Worm (Caenorhabditis elegans) whole organism, midembryonic: ENCODE data around the gene Y48A6B.8.

Experiments used
- T22C8.4 ChIP-seq: fragments of 200-800 bp; sonication (Bioruptor generic); IDR thresholded peaks from 2 replicates; pipeline ENCODE4 v1.3.6; 2022; ENCODE audit warnings: missing genetic modification characterization, missing compliant biosample characterization
- cog-1 ChIP-seq: sonication (generic microtip); optimal IDR thresholded peaks from 2 replicates; lab custom pipeline; 2016; ENCODE audit warnings: missing genetic modification characterization, missing compliant biosample characterization
- flt-1 ChIP-seq: fragments of 200-800 bp; sonication (Bioruptor generic); IDR thresholded peaks from 2 replicates; pipeline ENCODE4 v1.3.6; 2022; ENCODE audit warnings: missing genetic modification characterization, missing compliant biosample characterization
- klf-2 ChIP-seq: fragments of 200-800 bp; sonication (Bioruptor generic); conservative IDR thresholded peaks from 2 replicates; pipeline ENCODE4 v1.3.6; 2022; ENCODE audit warnings: missing genetic modification reagents, missing genetic modification characterization, missing compliant biosample characterization
- med-1 ChIP-seq: sonication (generic microtip); optimal IDR thresholded peaks from 2 replicates; lab custom pipeline; 2017; ENCODE audit warnings: missing genetic modification characterization, mild to moderate bottlenecking, missing compliant biosample characterization, antibody characterized with exemption, missing genetic modification reagents; ENCODE audit not compliant: insufficient read depth
- ref-1 ChIP-seq: fragments of 200-800 bp; sonication (Bioruptor generic); conservative IDR thresholded peaks from 2 replicates; pipeline ENCODE4 v1.3.6; 2022; ENCODE audit warnings: missing genetic modification reagents, missing genetic modification characterization, missing compliant biosample characterization
- tab-1 ChIP-seq: fragments of 200-800 bp; sonication (Bioruptor generic); IDR thresholded peaks from 2 replicates; pipeline ENCODE4 v1.3.6; 2022; ENCODE audit warnings: missing genetic modification characterization, missing compliant biosample characterization
- ztf-23 ChIP-seq: fragments of 200-800 bp; sonication (Bioruptor generic); IDR thresholded peaks from 2 replicates; pipeline ENCODE4 v1.3.6; 2022; ENCODE audit warnings: missing genetic modification reagents, missing genetic modification characterization, missing compliant biosample characterization
- ztf-29 ChIP-seq: fragments of 200-800 bp; sonication (Bioruptor generic); IDR thresholded peaks from 2 replicates; pipeline ENCODE4 v1.3.6; 2022; ENCODE audit warnings: missing genetic modification reagents, missing genetic modification characterization, missing compliant biosample characterization

The Y48A6B.8 gene

ce11 chrIII:11059775-11060174, 30.5 kb upstream of the Y48A6B.8 start:
- TF ChIP-seq ztf-23 (no peak), med-1 (GFP tag; lab: Kevin White, UChicago) (no peak), cog-1 (no peak), tab-1 (no peak), T22C8.4 (GFP tag; lab: Robert Waterston, UW) (no peak), ref-1 (no peak), klf-2 (no peak), flt-1 (GFP tag; lab: Robert Waterston, UW) (no peak), ztf-29 (GFP tag; lab: Robert Waterston, UW) (no peak)

ce11 chrIII:11054532-11055265, 25.5 kb upstream of the Y48A6B.8 start:
- TF ChIP-seq klf-2: no peak
- TF ChIP-seq flt-1 (GFP tag; lab: Robert Waterston, UW): no peak
- TF ChIP-seq ref-1: no peak
- no peak for TF ChIP-seq med-1 (GFP tag; lab: Kevin White, UChicago)
- no peak for TF ChIP-seq tab-1
- no peak for TF ChIP-seq ztf-29 (GFP tag; lab: Robert Waterston, UW)
- no peak for TF ChIP-seq T22C8.4 (GFP tag; lab: Robert Waterston, UW)
- no peak for TF ChIP-seq ztf-23
- TF ChIP-seq cog-1: no peak

ce11 chrIII:11054032-11054431, 24.8 kb upstream of the Y48A6B.8 start:
- no peak for TF ChIP-seq T22C8.4 (GFP tag; lab: Robert Waterston, UW)
- no peak for TF ChIP-seq ref-1
- no peak for TF ChIP-seq tab-1
- no peak for TF ChIP-seq ztf-23
- no peak for TF ChIP-seq cog-1
- no peak for TF ChIP-seq med-1 (GFP tag; lab: Kevin White, UChicago)
- no peak for TF ChIP-seq ztf-29 (GFP tag; lab: Robert Waterston, UW)
- no peak for TF ChIP-seq flt-1 (GFP tag; lab: Robert Waterston, UW)
- TF ChIP-seq klf-2: no peak

ce11 chrIII:11053603-11054002, 24.4 kb upstream of the Y48A6B.8 start:
- TF ChIP-seq med-1 (GFP tag; lab: Kevin White, UChicago) (no peak), tab-1 (no peak)

- TF ChIP-seq flt-1 (GFP tag; lab: Robert Waterston, UW): no peak
- no peak for TF ChIP-seq klf-2
- TF ChIP-seq tab-1: no peak
- TF ChIP-seq ref-1: no peak
- TF ChIP-seq cog-1: no peak
- TF ChIP-seq ztf-29 (GFP tag; lab: Robert Waterston, UW): no peak
- no peak for TF ChIP-seq med-1 (GFP tag; lab: Kevin White, UChicago)
- TF ChIP-seq ztf-23: no peak
- TF ChIP-seq T22C8.4 (GFP tag; lab: Robert Waterston, UW): no peak
These were observed 21.5 kb upstream of the Y48A6B.8 start for ce11 chrIII:11050658-11051118.

ce11 chrIII:11046549-11046948, 17.3 kb upstream of the Y48A6B.8 start:
- TF ChIP-seq ref-1 (no peak), T22C8.4 (GFP tag; lab: Robert Waterston, UW) (no peak), tab-1 (no peak), cog-1 (no peak), klf-2 (no peak), ztf-23 (no peak), flt-1 (GFP tag; lab: Robert Waterston, UW) (no peak), ztf-29 (GFP tag; lab: Robert Waterston, UW) (no peak), med-1 (GFP tag; lab: Kevin White, UChicago) (no peak)

ce11 chrIII:11045196-11045595, 16.0 kb upstream of the Y48A6B.8 start:
- TF ChIP-seq flt-1 (GFP tag; lab: Robert Waterston, UW) (no peak), med-1 (GFP tag; lab: Kevin White, UChicago) (no peak), cog-1 (no peak), tab-1 (no peak)

ce11 chrIII:11040606-11041005, 11.4 kb upstream of the Y48A6B.8 start:
- TF ChIP-seq T22C8.4 (GFP tag; lab: Robert Waterston, UW) (no peak), flt-1 (GFP tag; lab: Robert Waterston, UW) (no peak), ztf-29 (GFP tag; lab: Robert Waterston, UW) (no peak), klf-2 (no peak), ref-1 (no peak), tab-1 (no peak), ztf-23 (no peak), med-1 (GFP tag; lab: Kevin White, UChicago) (no peak), cog-1 (no peak)

ce11 chrIII:11039250-11039649, 10.0 kb upstream of the Y48A6B.8 start:
- TF ChIP-seq klf-2 (no peak), cog-1 (no peak), T22C8.4 (GFP tag; lab: Robert Waterston, UW) (no peak), ztf-23 (no peak), flt-1 (GFP tag; lab: Robert Waterston, UW) (no peak), ref-1 (no peak), med-1 (GFP tag; lab: Kevin White, UChicago) (no peak), tab-1 (no peak), ztf-29 (GFP tag; lab: Robert Waterston, UW) (no peak)

ce11 chrIII:11036640-11037039, 7.4 kb upstream of the Y48A6B.8 start, which contains the start of gene spat-2:
spat-2 (plus strand) TSS chrIII:11036940.
- TF ChIP-seq flt-1 (GFP tag; lab: Robert Waterston, UW) (no peak), ztf-29 (GFP tag; lab: Robert Waterston, UW) (no peak), klf-2 (no peak), ztf-23 (no peak), ref-1 (no peak), cog-1 (no peak), T22C8.4 (GFP tag; lab: Robert Waterston, UW) (no peak), med-1 (GFP tag; lab: Kevin White, UChicago) (no peak)
